Fruit fly (Drosophila melanogaster): Measurements from ENCODE around the gene CG6770.

CG6770 gene

dm6 chr2L:12010877-12011666 is 34.8 kb downstream of the CG6770 start (continued):
- TF ChIP-seq CG2199 (GFP tag; IDR thresholded peaks at IDR 0.05) (no peak), ci (GFP tag; IDR thresholded peaks at IDR 0.05) (no peak), Hr78 (GFP tag; optimal IDR thresholded peaks at IDR 0.05) (no peak), bsh (GFP tag; optimal IDR thresholded peaks at IDR 0.05) (peak; percentile 55 to 90), CG34224 (GFP tag; IDR thresholded peaks at IDR 0.05; ENCODE audit: partially characterized antibody) (no peak), CG10321 (GFP tag; IDR thresholded peaks at IDR 0.05) (no peak), CG1647 (GFP tag; optimal IDR thresholded peaks at IDR 0.05) (peak; percentile 80), chm (GFP tag; IDR thresholded peaks at IDR 0.05) (no peak), CG1529 (GFP tag; optimal IDR thresholded peaks at IDR 0.05) (peak; percentile 77), CoRest (tag; optimal IDR thresholded peaks at IDR 0.05) (peak; percentile 97), tna (GFP tag; IDR thresholded peaks at IDR 0.05; ENCODE audit: partially characterized antibody) (no peak), Dbx (GFP tag; IDR thresholded peaks at IDR 0.05) (no peak), Doc2 (GFP tag; IDR thresholded peaks at IDR 0.05) (no peak), CG18476 (GFP tag; optimal IDR thresholded peaks at IDR 0.05) (peak; percentile 87), crc (GFP tag; optimal IDR thresholded peaks at IDR 0.05) (peak; percentile 70), CG43689 (GFP tag; IDR thresholded peaks at IDR 0.05) (no peak), CG14710 (tag; optimal IDR thresholded peaks at IDR 0.05) (peak; percentile 86), dmrt99B (tag; optimal IDR thresholded peaks at IDR 0.05) (peak; percentile 92), CG15514 (GFP tag; optimal IDR thresholded peaks at IDR 0.05) (peak; percentile 86), mam (GFP tag; optimal IDR thresholded peaks at IDR 0.05) (peak; percentile 81), CG8089 (GFP tag; optimal IDR thresholded peaks at IDR 0.05) (peak; percentile 48), nom (GFP tag; optimal IDR thresholded peaks at IDR 0.05) (peak; percentile 93), gcm2 (GFP tag; optimal IDR thresholded peaks at IDR 0.05) (no peak), inv (GFP tag; IDR thresholded peaks at IDR 0.05; ENCODE audit: partially characterized antibody) (no peak), H15 (GFP tag; IDR thresholded peaks at IDR 0.05) (no peak), CG13296 (GFP tag; optimal IDR thresholded peaks at IDR 0.05) (peak; percentile 94), CG11247 (GFP tag; IDR thresholded peaks at IDR 0.05) (no peak), CG3281 (GFP tag; optimal IDR thresholded peaks at IDR 0.05) (peak; percentile 96), CG12236 (GFP tag; optimal IDR thresholded peaks at IDR 0.05) (peak; percentile 58), Sry-δ (GFP tag; optimal IDR thresholded peaks at IDR 0.05) (no peak), CG13894 (tag; optimal IDR thresholded peaks at IDR 0.05) (peak; percentile 88), repo (GFP tag; optimal IDR thresholded peaks at IDR 0.05) (peak; percentile 4), sug (tag; optimal IDR thresholded peaks at IDR 0.05) (peak; percentile 45), ftz-f1 (GFP tag; optimal IDR thresholded peaks at IDR 0.05) (no peak), CG31224 (GFP tag; IDR thresholded peaks at IDR 0.05) (no peak), CG12219 (GFP tag; optimal IDR thresholded peaks at IDR 0.05) (peak; percentile 91), p53 (GFP tag; optimal IDR thresholded peaks at IDR 0.05) (no peak), CrebB (tag; optimal IDR thresholded peaks at IDR 0.05) (peak; percentile 92), Dfd (GFP tag; optimal IDR thresholded peaks at IDR 0.05) (no peak), chinmo (GFP tag; IDR thresholded peaks at IDR 0.05; ENCODE audit: partially characterized antibody) (no peak), CG9215 (GFP tag; IDR thresholded peaks at IDR 0.05) (no peak), CG17912 (GFP tag; optimal IDR thresholded peaks at IDR 0.05) (no peak), CG7357 (GFP tag; IDR thresholded peaks at IDR 0.05) (peak; percentile 87), ttk (GFP tag; IDR thresholded peaks at IDR 0.05) (no peak), Med (GFP tag) (peak; percentile 59), CG10267 (tag; optimal IDR thresholded peaks at IDR 0.05) (peak; percentile 85), CG9797 (GFP tag; optimal IDR thresholded peaks at IDR 0.05) (peak; percentile 13), hkb (optimal IDR thresholded peaks at IDR 0.05) (peak; percentile 43), hkb (GFP tag; IDR thresholded peaks at IDR 0.05) (no peak), CG6854 (GFP tag; optimal IDR thresholded peaks at IDR 0.05) (peak; percentile 90)
